Fruit fly (Drosophila melanogaster): ENCODE data around the gene CG11594.
A peak's percentile ranks its signal among the peaks of the same experiment; 100 is the strongest.

DNA sequence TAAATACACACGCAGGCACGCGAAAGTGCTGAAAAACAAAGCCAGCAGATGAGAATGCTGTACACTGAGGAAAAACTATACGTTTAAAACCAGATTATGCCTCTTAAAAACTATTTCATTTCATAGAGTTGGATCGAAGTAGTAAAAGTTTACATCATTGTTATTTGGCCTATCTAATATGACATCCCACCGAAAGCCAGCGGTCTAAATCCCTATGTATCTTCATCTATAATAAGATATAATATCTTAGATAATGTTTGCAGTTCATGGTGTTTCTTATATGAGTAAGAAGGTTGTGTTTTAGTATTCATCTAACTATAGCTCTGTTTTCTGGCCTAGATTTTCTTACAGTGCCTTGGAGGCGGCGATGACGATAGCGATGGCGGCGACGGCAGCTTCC lies 15.7 kb downstream of the CG11594 start:
- no peak for TF ChIP-seq CG34367 (tag; optimal IDR thresholded peaks at IDR 0.05)
- no peak for TF ChIP-seq CG12605 (GFP tag; IDR thresholded peaks at IDR 0.05)
- no peak for TF ChIP-seq CG13204 (GFP tag; optimal IDR thresholded peaks at IDR 0.05)
- no peak for TF ChIP-seq CG10348 (GFP tag; IDR thresholded peaks at IDR 0.05)
- no peak for TF ChIP-seq Pif1A (GFP tag; optimal IDR thresholded peaks at IDR 0.05)
- TF ChIP-seq EcR (GFP tag; optimal IDR thresholded peaks at IDR 0.05) = no peak
- TF ChIP-seq Snoo (tag; optimal IDR thresholded peaks at IDR 0.05) = no peak
- no peak for TF ChIP-seq CG32121 (GFP tag; IDR thresholded peaks at IDR 0.05)
- TF ChIP-seq D1 (tag; optimal IDR thresholded peaks at IDR 0.05) = no peak
- peak; percentile 1 for TF ChIP-seq CG9948 (tag; optimal IDR thresholded peaks at IDR 0.05)
- no peak for TF ChIP-seq gl (tag; optimal IDR thresholded peaks at IDR 0.05)

Data from whole organism, pupa.